Fruit fly (Drosophila melanogaster) whole organism, prepupa: ENCODE measurements around the gene Cyp9f3.
A peak's percentile ranks its signal among the peaks of the same experiment; 100 is the strongest.

Experiments
- CG10631 ChIP-seq: fragments of 200-800 bp; sonication (Bioruptor generic); optimal IDR thresholded peaks from 2 replicates; lab custom pipeline; 2016; ENCODE audit warnings: missing biosample characterization, missing genetic modification characterization
- CG10669 ChIP-seq: fragments of 200-800 bp; sonication (Bioruptor generic); optimal IDR thresholded peaks from 3 replicates; lab custom pipeline; 2018; ENCODE audit warnings: missing biosample characterization, mild to moderate bottlenecking, missing genetic modification characterization, moderate library complexity
- CG11294 ChIP-seq: fragments of 200-800 bp; sonication (Bioruptor generic); IDR thresholded peaks from 2 replicates; pipeline ENCODE4 v1.3.6; 2022; ENCODE audit warnings: missing biosample characterization, missing genetic modification characterization
- CG15336 ChIP-seq: fragments of 200-800 bp; sonication (Bioruptor generic); IDR thresholded peaks from 2 replicates; pipeline ENCODE4 v1.3.6; 2022; ENCODE audit warnings: missing biosample characterization, missing genetic modification characterization
- CG1621 ChIP-seq: fragments of 200-800 bp; sonication (Bioruptor generic); optimal IDR thresholded peaks from 3 replicates; lab custom pipeline; 2018; ENCODE audit warnings: missing biosample characterization, mild to moderate bottlenecking, missing genetic modification characterization
- CG16779 ChIP-seq: fragments of 200-800 bp; sonication (Bioruptor generic); optimal IDR thresholded peaks from 3 replicates; lab custom pipeline; 2017; ENCODE audit warnings: missing biosample characterization, mild to moderate bottlenecking, missing genetic modification characterization
- CG32006 ChIP-seq: fragments of 200-800 bp; sonication (Bioruptor generic); optimal IDR thresholded peaks from 3 replicates; lab custom pipeline; 2017; ENCODE audit warnings: missing biosample characterization, mild to moderate bottlenecking, missing genetic modification characterization
- CG4318 ChIP-seq: fragments of 200-800 bp; sonication (Bioruptor generic); optimal IDR thresholded peaks from 3 replicates; lab custom pipeline; 2017; ENCODE audit warnings: missing biosample characterization, mild to moderate bottlenecking, missing genetic modification characterization
- CG6163 ChIP-seq: fragments of 200-800 bp; sonication (Bioruptor generic); IDR thresholded peaks from 3 replicates; pipeline ENCODE4 v1.3.6; 2022; ENCODE audit warnings: missing biosample characterization, missing genetic modification characterization
- CG6276 ChIP-seq: fragments of 200-800 bp; sonication (Bioruptor generic); optimal IDR thresholded peaks from 2 replicates; lab custom pipeline; 2017; ENCODE audit warnings: missing biosample characterization, mild to moderate bottlenecking, missing genetic modification characterization
- CG6792 ChIP-seq: fragments of 200-800 bp; sonication (Bioruptor generic); optimal IDR thresholded peaks from 3 replicates; lab custom pipeline; 2016; ENCODE audit warnings: missing biosample characterization, missing genetic modification characterization
- CG6808 ChIP-seq: fragments of 200-800 bp; sonication (Bioruptor generic); optimal IDR thresholded peaks from 3 replicates; lab custom pipeline; 2017; ENCODE audit warnings: missing biosample characterization, missing genetic modification characterization, mild to moderate bottlenecking, moderate library complexity, missing genetic modification reagents
- CG6854 ChIP-seq: fragments of 200-800 bp; sonication (Bioruptor generic); optimal IDR thresholded peaks from 2 replicates; lab custom pipeline; 2017; ENCODE audit warnings: missing biosample characterization, mild to moderate bottlenecking, missing genetic modification characterization
- CG7368 ChIP-seq: fragments of 200-800 bp; sonication (Bioruptor generic); optimal IDR thresholded peaks from 3 replicates; lab custom pipeline; 2016; ENCODE audit warnings: missing biosample characterization, missing genetic modification characterization
- CG8119 ChIP-seq: fragments of 200-800 bp; sonication (Bioruptor generic); IDR thresholded peaks from 3 replicates; pipeline ENCODE4 v1.3.6; 2022; ENCODE audit warnings: missing biosample characterization, missing genetic modification characterization
- CG8319 ChIP-seq: fragments of 200-800 bp; sonication (Bioruptor generic); optimal IDR thresholded peaks from 3 replicates; lab custom pipeline; 2016; ENCODE audit warnings: missing biosample characterization, missing genetic modification characterization
- Eip75B ChIP-seq: fragments of 200-800 bp; sonication (Bioruptor generic); optimal IDR thresholded peaks from 3 replicates; lab custom pipeline; 2016; ENCODE audit warnings: missing biosample characterization, missing genetic modification characterization
- Eip78C ChIP-seq: fragments of 200-800 bp; sonication (Bioruptor generic); peaks from one replicate; lab custom pipeline; 2016; ENCODE audit warnings: missing biosample characterization, missing genetic modification characterization
- Ets21C ChIP-seq: fragments of 200-800 bp; sonication (Bioruptor generic); optimal IDR thresholded peaks from 3 replicates; lab custom pipeline; 2016; ENCODE audit warnings: missing biosample characterization, missing genetic modification characterization
- Ets96B ChIP-seq: fragments of 200-800 bp; optimal IDR thresholded peaks from 2 replicates; lab custom pipeline; 2019; ENCODE audit warnings: missing biosample characterization, mild to moderate bottlenecking, missing genetic modification characterization, moderate library complexity
- Gug ChIP-seq: fragments of 200-800 bp; sonication (Bioruptor generic); IDR thresholded peaks from 2 replicates; pipeline ENCODE4 v1.3.6; 2022; ENCODE audit warnings: missing biosample characterization, missing genetic modification characterization
- Hr39 ChIP-seq: fragments of 200-800 bp; sonication (Bioruptor generic); optimal IDR thresholded peaks from 2 replicates; lab custom pipeline; 2016; ENCODE audit warnings: missing biosample characterization, missing genetic modification characterization
- Hr4 ChIP-seq: fragments of 200-800 bp; sonication (Bioruptor generic); optimal IDR thresholded peaks from 3 replicates; lab custom pipeline; 2016; ENCODE audit warnings: missing biosample characterization, missing genetic modification characterization
- Lpt ChIP-seq: fragments of 200-800 bp; sonication (Bioruptor generic); optimal IDR thresholded peaks from 3 replicates; lab custom pipeline; 2016; ENCODE audit warnings: missing biosample characterization, missing genetic modification characterization
- Met ChIP-seq: fragments of 200-800 bp; sonication (Bioruptor generic); optimal IDR thresholded peaks from 3 replicates; lab custom pipeline; 2016; ENCODE audit warnings: missing biosample characterization, missing genetic modification characterization
- OdsH ChIP-seq: fragments of 200-800 bp; sonication (Bioruptor generic); optimal IDR thresholded peaks from 3 replicates; lab custom pipeline; 2016; ENCODE audit warnings: missing biosample characterization, missing genetic modification characterization
- Sox102F ChIP-seq: fragments of 200-800 bp; sonication (Bioruptor generic); optimal IDR thresholded peaks from 2 replicates; lab custom pipeline; 2016; ENCODE audit warnings: missing biosample characterization, mild to moderate bottlenecking, missing genetic modification characterization
- Sox14 ChIP-seq: fragments of 200-800 bp; sonication (Bioruptor generic); optimal IDR thresholded peaks from 3 replicates; lab custom pipeline; 2016; ENCODE audit warnings: missing biosample characterization, missing genetic modification characterization
- Sox15 ChIP-seq: fragments of 200-800 bp; sonication (Bioruptor generic); optimal IDR thresholded peaks from 3 replicates; lab custom pipeline; 2016; ENCODE audit warnings: missing biosample characterization, missing genetic modification characterization
- acj6 ChIP-seq: fragments of 200-800 bp; sonication (Bioruptor generic); optimal IDR thresholded peaks from 3 replicates; lab custom pipeline; 2016; ENCODE audit warnings: missing biosample characterization, missing genetic modification characterization
- eg ChIP-seq: fragments of 200-800 bp; sonication (Bioruptor generic); IDR thresholded peaks from 3 replicates; pipeline ENCODE4 v1.3.6; 2022; ENCODE audit warnings: missing biosample characterization, missing genetic modification characterization
- esn ChIP-seq: fragments of 200-800 bp; sonication (Bioruptor generic); optimal IDR thresholded peaks from 2 replicates; lab custom pipeline; 2016; ENCODE audit warnings: missing biosample characterization, mild to moderate bottlenecking, missing genetic modification characterization, moderate library complexity
- fd85E ChIP-seq: fragments of 200-800 bp; sonication (Bioruptor generic); optimal IDR thresholded peaks from 3 replicates; lab custom pipeline; 2016; ENCODE audit warnings: missing biosample characterization, missing genetic modification characterization
- lz ChIP-seq: fragments of 200-800 bp; sonication (Bioruptor generic); optimal IDR thresholded peaks from 3 replicates; lab custom pipeline; 2016; ENCODE audit warnings: missing biosample characterization, missing genetic modification characterization
- net ChIP-seq: fragments of 200-800 bp; sonication (Bioruptor generic); optimal IDR thresholded peaks from 3 replicates; lab custom pipeline; 2016; ENCODE audit warnings: missing biosample characterization, missing genetic modification characterization
- pdm3 ChIP-seq: fragments of 200-800 bp; sonication (Bioruptor generic); optimal IDR thresholded peaks from 3 replicates; lab custom pipeline; 2016; ENCODE audit warnings: missing biosample characterization, missing genetic modification characterization
- salr ChIP-seq, 2 experiments: fragments of 200-800 bp; sonication (Bioruptor generic); optimal IDR thresholded peaks; 3 replicates each; lab custom pipeline; 2016 to 2018; ENCODE audit warnings: missing biosample characterization in 2 of 2, missing genetic modification characterization in 2 of 2, mild to moderate bottlenecking in 1 of 2
- spab ChIP-seq: fragments of 200-800 bp; sonication (Bioruptor generic); optimal IDR thresholded peaks from 2 replicates; lab custom pipeline; 2017; ENCODE audit warnings: missing biosample characterization, mild to moderate bottlenecking, missing genetic modification characterization, missing genetic modification reagents
- ss ChIP-seq, 2 experiments: fragments of 200-800 bp; sonication (Bioruptor generic); optimal IDR thresholded peaks; 2 replicates in 1 of 2; 3 replicates in 1 of 2; lab custom pipeline; 2017 to 2018; ENCODE audit warnings: mild to moderate bottlenecking in 2 of 2, missing biosample characterization in 2 of 2, missing genetic modification characterization in 2 of 2, moderate library complexity in 1 of 2
- svp ChIP-seq: fragments of 200-800 bp; sonication (Bioruptor generic); peaks from one replicate; lab custom pipeline; 2016; ENCODE audit warnings: missing biosample characterization, missing genetic modification characterization
- topi ChIP-seq: fragments of 200-800 bp; sonication (Bioruptor generic); optimal IDR thresholded peaks from 3 replicates; lab custom pipeline; 2016; ENCODE audit warnings: missing biosample characterization, missing genetic modification characterization
- vri ChIP-seq: fragments of 200-800 bp; sonication (Bioruptor generic); optimal IDR thresholded peaks from 3 replicates; lab custom pipeline; 2016; ENCODE audit warnings: missing biosample characterization, mild to moderate bottlenecking, missing genetic modification characterization

The Cyp9f3 gene

DNA sequence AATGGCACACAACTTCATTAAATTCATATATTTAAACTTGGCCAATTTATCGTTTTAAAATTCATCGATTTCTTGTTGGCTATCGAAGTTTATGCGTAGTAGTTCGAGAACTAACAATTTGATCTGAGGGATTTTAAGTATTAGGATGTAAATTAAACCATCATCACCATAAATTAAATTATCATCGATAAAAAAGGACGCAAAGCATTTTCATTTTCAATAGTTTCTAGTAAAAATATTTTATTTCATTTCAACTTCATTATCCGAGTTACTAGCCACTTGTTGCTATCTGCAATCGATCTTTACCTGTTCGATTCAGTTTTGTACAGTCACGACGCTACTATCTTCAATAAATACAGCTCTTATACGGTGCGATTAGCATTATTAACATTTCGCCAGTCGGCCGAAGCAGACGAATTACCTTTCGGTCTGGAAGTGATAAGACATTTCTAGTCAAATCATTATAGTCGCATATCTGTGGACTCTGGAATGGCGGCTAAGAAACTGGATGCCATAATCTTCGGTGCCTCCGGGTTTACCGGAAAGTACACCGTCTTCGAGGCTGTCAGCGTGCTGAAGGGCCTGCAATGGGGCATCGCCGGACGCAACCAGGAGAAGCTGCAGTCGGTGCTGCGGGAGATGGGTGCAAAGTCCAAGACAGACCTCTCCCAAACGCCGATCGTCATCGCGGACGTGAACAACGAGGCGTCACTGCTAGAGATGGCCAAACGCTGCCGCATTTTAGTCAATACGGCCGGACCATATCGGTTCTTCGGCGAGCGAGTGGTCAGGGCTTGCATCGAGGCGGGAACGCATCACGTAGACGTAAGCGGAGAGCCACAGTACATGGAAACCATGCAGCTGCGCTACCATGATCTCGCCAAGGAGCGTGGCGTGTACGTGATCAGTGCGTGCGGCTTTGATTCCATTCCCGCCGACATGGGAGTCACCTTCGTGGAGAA, 7.8 kb upstream of the Cyp9f3 start, which contains the start of gene CG5167 (continued):
- TF ChIP-seq CG1621 (tag; lab: Kevin White, UChicago) (peak; percentile 61), CG6792 (GFP tag; lab: Kevin White, UChicago) (no peak), Lpt (peak; percentile 9), OdsH (GFP tag; lab: Kevin White, UChicago) (no peak), CG11294 (no peak), lz (GFP tag; lab: Kevin White, UChicago) (peak; percentile 58), Hr4 (GFP tag; lab: Kevin White, UChicago) (peak; percentile 1), CG6276 (GFP tag; lab: Kevin White, UChicago) (peak; percentile 92), Sox102F (peak; percentile 46), eg (GFP tag; lab: Robert Waterston, UW) (peak; percentile 70), esn (GFP tag; lab: Kevin White, UChicago) (peak; percentile 63), net (GFP tag; lab: Kevin White, UChicago) (peak; percentile 76), Gug (GFP tag; lab: Robert Waterston, UW) (no peak; the same call in 1 of the 2 replicates), Ets21C (GFP tag; lab: Kevin White, UChicago) (no peak), CG15336 (GFP tag; lab: Robert Waterston, UW) (peak; percentile 42; the same call in 1 of the 2 replicates), Sox15 (GFP tag; lab: Kevin White, UChicago) (no peak), CG10669 (GFP tag; lab: Kevin White, UChicago) (no peak), ss (GFP tag; optimal IDR thresholded peaks at IDR 0.05; lab: Kevin White, UChicago) (peak; percentile 84 to 89), CG4318 (GFP tag; lab: Kevin White, UChicago) (no peak), svp (GFP tag; lab: Kevin White, UChicago) (peak; percentile 69), CG6808 (GFP tag; lab: Kevin White, UChicago) (peak; percentile 76), Eip78C (GFP tag; lab: Kevin White, UChicago) (peak; percentile 87), CG7368 (no peak), topi (peak; percentile 24), CG32006 (GFP tag; lab: Kevin White, UChicago) (no peak), CG8119 (peak; percentile 59), CG6854 (peak; percentile 59), Sox14 (GFP tag; lab: Kevin White, UChicago) (peak; percentile 19), CG8319 (GFP tag; lab: Kevin White, UChicago) (no peak), vri (GFP tag; lab: Kevin White, UChicago) (peak; percentile 16), spab (GFP tag; lab: Kevin White, UChicago) (peak; percentile 54), Met (no peak), Ets96B (tag; lab: Kevin White, UChicago) (peak; percentile 25), Eip75B (GFP tag; lab: Kevin White, UChicago) (peak; percentile 46), CG16779 (tag; lab: Kevin White, UChicago) (peak; percentile 87), CG6163 (peak; percentile 15; the same call in 1 of the 3 replicates)

DNA sequence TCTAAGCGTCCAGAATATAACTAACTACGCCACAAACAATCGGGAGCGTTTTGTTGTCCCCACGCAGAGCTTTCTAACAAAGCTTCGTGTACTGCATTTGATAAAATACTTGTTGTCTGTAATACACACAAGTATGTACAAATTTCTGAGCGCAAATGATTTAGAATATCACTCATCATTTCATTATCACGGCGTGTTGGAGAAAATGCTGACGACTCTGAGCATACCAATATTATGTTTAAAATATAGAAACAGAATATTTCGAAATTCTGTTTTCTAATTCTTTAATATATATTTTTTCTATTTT, 7.2 kb upstream of the Cyp9f3 start, which contains the start of gene Cyp9f2:
Cyp9f2 (minus strand) TSS at position 101 of the 307 bp plus-strand sequence.
- no peak for TF ChIP-seq Hr39 (GFP tag; lab: Kevin White, UChicago)
- no peak for TF ChIP-seq CG6792 (GFP tag; lab: Kevin White, UChicago)
- TF ChIP-seq Eip75B (GFP tag; lab: Kevin White, UChicago), result no peak
- no peak for TF ChIP-seq acj6 (GFP tag; lab: Kevin White, UChicago)
- TF ChIP-seq CG6808 (GFP tag; lab: Kevin White, UChicago), result no peak
- no peak for TF ChIP-seq salr (GFP tag; optimal IDR thresholded peaks at IDR 0.05; lab: Kevin White, UChicago)
- no peak for TF ChIP-seq pdm3 (GFP tag; lab: Kevin White, UChicago)
- TF ChIP-seq Hr4 (GFP tag; lab: Kevin White, UChicago), result no peak
- TF ChIP-seq fd85E (GFP tag; lab: Kevin White, UChicago), result no peak
- TF ChIP-seq CG10631 (GFP tag; lab: Kevin White, UChicago), result no peak
